Worm (Caenorhabditis elegans) whole organism, late embryonic: ENCODE measurements around the gene somi-1.

Experiments
- ceh-31 ChIP-seq: sonication (generic microtip); optimal IDR thresholded peaks from 2 replicates; lab custom pipeline; 2016; ENCODE audit warnings: missing genetic modification characterization, missing compliant biosample characterization
- dve-1 ChIP-seq: sonication (generic microtip); optimal IDR thresholded peaks from 2 replicates; lab custom pipeline; 2017; ENCODE audit warnings: antibody characterized with exemption, mild to moderate bottlenecking, missing genetic modification characterization, missing compliant biosample characterization

- TF ChIP-seq ceh-31 (tag; lab: Kevin White, UChicago), result no peak
- TF ChIP-seq dve-1, result no peak
Measured at ce11 chrV:13387472-13387871, 3.7 kb downstream of the somi-1 start.
